Worm (Caenorhabditis elegans) whole organism, L2 larva: Measurements from ENCODE around the gene C47D12.2.

ENCODE experiments used
- C34F6.9 ChIP-seq: fragments of 150-350 bp; optimal IDR thresholded peaks from 2 replicates; lab custom pipeline; 2014; ENCODE audit warnings: missing biosample characterization, missing genetic modification characterization
- F13H6.1 ChIP-seq: sonication (generic microtip); optimal IDR thresholded peaks from 2 replicates; lab custom pipeline; 2016; ENCODE audit warnings: missing genetic modification characterization, missing compliant biosample characterization
- R02D3.7 ChIP-seq: fragments of 150-350 bp; optimal IDR thresholded peaks from 2 replicates; lab custom pipeline; 2014; ENCODE audit warnings: missing biosample characterization, missing genetic modification characterization
- Y55F3AM.14 ChIP-seq: fragments of 200-800 bp; sonication (Bioruptor generic); optimal IDR thresholded peaks from 2 replicates; lab custom pipeline; 2018; ENCODE audit warnings: mild to moderate bottlenecking, missing genetic modification characterization, missing compliant biosample characterization
- ZK546.5 ChIP-seq: sonication (generic microtip); optimal IDR thresholded peaks from 2 replicates; lab custom pipeline; 2017; ENCODE audit warnings: missing biosample characterization, missing genetic modification characterization
- alr-1 ChIP-seq: fragments of 150-350 bp; optimal IDR thresholded peaks from 2 replicates; lab custom pipeline; 2014; ENCODE audit warnings: missing biosample characterization, missing genetic modification characterization
- aly-2 ChIP-seq: fragments of 150-350 bp; optimal IDR thresholded peaks from 2 replicates; lab custom pipeline; 2014; ENCODE audit warnings: missing biosample characterization, missing genetic modification characterization
- ama-1 ChIP-seq: fragments of 150-350 bp; optimal IDR thresholded peaks from 2 replicates; lab custom pipeline; 2018; ENCODE audit warnings: inconsistent platforms
- blmp-1 ChIP-seq: sonication (generic microtip); optimal IDR thresholded peaks from 2 replicates; lab custom pipeline; 2017; ENCODE audit warnings: missing genetic modification characterization, mild to moderate bottlenecking, missing compliant biosample characterization, antibody characterized with exemption, moderate library complexity; ENCODE audit not compliant: insufficient read depth
- ceh-16 ChIP-seq: fragments of 150-350 bp; optimal IDR thresholded peaks from 2 replicates; lab custom pipeline; 2014; ENCODE audit warnings: missing biosample characterization, missing genetic modification characterization
- ceh-82 ChIP-seq: fragments of 150-350 bp; optimal IDR thresholded peaks from 2 replicates; lab custom pipeline; 2014; ENCODE audit warnings: missing biosample characterization, missing genetic modification characterization
- crh-2 ChIP-seq: sonication (generic microtip); optimal IDR thresholded peaks from 2 replicates; lab custom pipeline; 2017; ENCODE audit warnings: missing biosample characterization, missing genetic modification characterization
- dmd-4 ChIP-seq: sonication (generic microtip); optimal IDR thresholded peaks from 2 replicates; lab custom pipeline; 2017; ENCODE audit warnings: missing biosample characterization, missing genetic modification characterization
- egl-27 ChIP-seq: sonication (generic microtip); optimal IDR thresholded peaks from 3 replicates; lab custom pipeline; 2017; ENCODE audit warnings: missing biosample characterization, missing genetic modification reagents, missing genetic modification characterization
- elt-1 ChIP-seq: fragments of 150-350 bp; optimal IDR thresholded peaks from 2 replicates; lab custom pipeline; 2014; ENCODE audit warnings: missing biosample characterization, missing genetic modification characterization
- elt-3 ChIP-seq: sonication (generic microtip); optimal IDR thresholded peaks from 2 replicates; lab custom pipeline; 2017; ENCODE audit warnings: missing biosample characterization, missing genetic modification characterization
- fos-1 ChIP-seq: fragments of 150-350 bp; optimal IDR thresholded peaks from 2 replicates; lab custom pipeline; 2014; ENCODE audit warnings: missing biosample characterization, missing genetic modification characterization
- gmeb-1 ChIP-seq: fragments of 150-350 bp; optimal IDR thresholded peaks from 2 replicates; lab custom pipeline; 2014; ENCODE audit warnings: missing biosample characterization, missing genetic modification characterization
- lin-11 ChIP-seq: fragments of 150-350 bp; sonication (generic microtip); optimal IDR thresholded peaks from 2 replicates; lab custom pipeline; 2014; ENCODE audit warnings: missing biosample characterization, missing genetic modification characterization, inconsistent platforms, mixed read lengths
- lin-13 ChIP-seq: fragments of 150-350 bp; optimal IDR thresholded peaks from 2 replicates; lab custom pipeline; 2014; ENCODE audit warnings: missing biosample characterization, missing genetic modification reagents, missing genetic modification characterization
- lin-39 ChIP-seq: fragments of 150-350 bp; optimal IDR thresholded peaks from 2 replicates; lab custom pipeline; 2014; ENCODE audit warnings: missing biosample characterization, missing genetic modification reagents, missing genetic modification characterization
- lsy-2 ChIP-seq, 2 experiments: fragments of 150-350 bp in 1 of 2; sonication (generic microtip) in 1 of 2; optimal IDR thresholded peaks; 2 replicates each; lab custom pipeline; 2014 to 2017; ENCODE audit warnings: missing biosample characterization in 2 of 2, missing genetic modification characterization in 2 of 2
- mab-5 ChIP-seq: fragments of 150-350 bp; optimal IDR thresholded peaks from 2 replicates; lab custom pipeline; 2014; ENCODE audit warnings: missing biosample characterization, missing genetic modification characterization
- mbf-1 ChIP-seq: sonication (generic microtip); optimal IDR thresholded peaks from 2 replicates; lab custom pipeline; 2017; ENCODE audit warnings: missing biosample characterization, missing genetic modification characterization
- mdl-1 ChIP-seq, 2 experiments: fragments of 150-350 bp in 1 of 2; sonication (generic microtip) in 1 of 2; optimal IDR thresholded peaks; 2 replicates each; lab custom pipeline; 2017; ENCODE audit warnings: missing biosample characterization in 2 of 2, missing genetic modification characterization in 2 of 2
- nhr-10 ChIP-seq: sonication (generic microtip); optimal IDR thresholded peaks from 2 replicates; lab custom pipeline; 2017; ENCODE audit warnings: missing biosample characterization, missing genetic modification characterization
- nhr-11 ChIP-seq: fragments of 150-350 bp; optimal IDR thresholded peaks from 2 replicates; lab custom pipeline; 2014; ENCODE audit warnings: missing biosample characterization, missing genetic modification characterization
- nhr-12 ChIP-seq: fragments of 150-350 bp; optimal IDR thresholded peaks from 2 replicates; lab custom pipeline; 2014; ENCODE audit warnings: missing biosample characterization, missing genetic modification characterization
- nhr-129 ChIP-seq: fragments of 150-350 bp; optimal IDR thresholded peaks from 2 replicates; lab custom pipeline; 2014; ENCODE audit warnings: missing biosample characterization, missing genetic modification characterization
- nhr-21 ChIP-seq: fragments of 150-350 bp; optimal IDR thresholded peaks from 2 replicates; lab custom pipeline; 2014; ENCODE audit warnings: missing biosample characterization, missing genetic modification characterization
- nhr-23 ChIP-seq: fragments of 150-350 bp; optimal IDR thresholded peaks from 2 replicates; lab custom pipeline; 2014; ENCODE audit warnings: missing biosample characterization, missing genetic modification reagents, missing genetic modification characterization
- nhr-237 ChIP-seq: fragments of 150-350 bp; optimal IDR thresholded peaks from 2 replicates; lab custom pipeline; 2014; ENCODE audit warnings: missing biosample characterization, missing genetic modification characterization
- nhr-25 ChIP-seq: fragments of 150-350 bp; sonication (generic microtip); optimal IDR thresholded peaks from 3 replicates; lab custom pipeline; 2014; ENCODE audit warnings: missing biosample characterization, missing genetic modification characterization
- nhr-6 ChIP-seq: fragments of 150-350 bp; optimal IDR thresholded peaks from 2 replicates; lab custom pipeline; 2014; ENCODE audit warnings: missing biosample characterization, missing genetic modification characterization
- nhr-77 ChIP-seq: fragments of 150-350 bp; optimal IDR thresholded peaks from 2 replicates; lab custom pipeline; 2014; ENCODE audit warnings: missing biosample characterization, missing genetic modification characterization
- peb-1 ChIP-seq: fragments of 150-350 bp; optimal IDR thresholded peaks from 2 replicates; lab custom pipeline; 2014; ENCODE audit warnings: missing biosample characterization, missing genetic modification characterization
- sem-4 ChIP-seq: fragments of 150-350 bp; optimal IDR thresholded peaks from 2 replicates; lab custom pipeline; 2014; ENCODE audit warnings: missing biosample characterization, missing genetic modification reagents, missing genetic modification characterization
- skn-1 ChIP-seq: sonication (generic microtip); optimal IDR thresholded peaks from 2 replicates; lab custom pipeline; 2017; ENCODE audit warnings: missing biosample characterization, missing genetic modification characterization
- sma-3 ChIP-seq: sonication (generic microtip); optimal IDR thresholded peaks from 2 replicates; lab custom pipeline; 2016; ENCODE audit warnings: missing genetic modification reagents, missing genetic modification characterization, missing compliant biosample characterization
- sma-9 ChIP-seq, 2 experiments: fragments of 150-350 bp in 1 of 2; sonication (generic microtip) in 1 of 2; optimal IDR thresholded peaks; 2 replicates each; lab custom pipeline; 2014 to 2016; ENCODE audit warnings: missing genetic modification characterization in 2 of 2, mild to moderate bottlenecking in 1 of 2, missing biosample characterization in 1 of 2, missing compliant biosample characterization in 1 of 2, missing genetic modification reagents in 1 of 2, moderate library complexity in 1 of 2
- snpc-4 ChIP-seq: fragments of 150-350 bp; optimal IDR thresholded peaks from 2 replicates; lab custom pipeline; 2014; ENCODE audit warnings: missing biosample characterization, missing genetic modification characterization
- unc-39 ChIP-seq: fragments of 150-350 bp; optimal IDR thresholded peaks from 2 replicates; lab custom pipeline; 2014; ENCODE audit warnings: missing biosample characterization, missing genetic modification characterization
- unc-55 ChIP-seq: fragments of 150-350 bp; sonication (generic microtip); optimal IDR thresholded peaks from 3 replicates; lab custom pipeline; 2014; ENCODE audit warnings: missing biosample characterization, missing genetic modification reagents, missing genetic modification characterization
- unc-62 ChIP-seq: fragments of 150-350 bp; optimal IDR thresholded peaks from 2 replicates; lab custom pipeline; 2014; ENCODE audit warnings: missing biosample characterization, missing genetic modification reagents, missing genetic modification characterization
- zag-1 ChIP-seq: fragments of 150-350 bp; optimal IDR thresholded peaks from 2 replicates; lab custom pipeline; 2014; ENCODE audit warnings: missing biosample characterization, missing genetic modification characterization
- ztf-1 ChIP-seq: fragments of 200-800 bp; sonication (Bioruptor generic); conservative IDR thresholded peaks from 2 replicates; pipeline ENCODE4 v1.3.6; 2022; ENCODE audit warnings: missing genetic modification characterization, missing compliant biosample characterization
- ztf-11 ChIP-seq: sonication (generic microtip); optimal IDR thresholded peaks from 2 replicates; lab custom pipeline; 2017; ENCODE audit warnings: missing biosample characterization, missing genetic modification characterization
- ztf-4 ChIP-seq: fragments of 150-350 bp; optimal IDR thresholded peaks from 2 replicates; lab custom pipeline; 2014; ENCODE audit warnings: missing biosample characterization, missing genetic modification characterization

Gene C47D12.2

ce11 chrII:11634681-11635527, 41.2 kb upstream of the C47D12.2 start (continued):
- no peak for TF ChIP-seq unc-62 (GFP tag; lab: Kevin White, UChicago)

ce11 chrII:11635745-11636161, 40.4 kb upstream of the C47D12.2 start:
- TF ChIP-seq Y55F3AM.14 (GFP tag; lab: Kevin White, UChicago) (no peak), lin-13 (peak; percentile 84), ztf-1 (GFP tag; lab: Robert Waterston, UW) (no peak), nhr-23 (tag; lab: Kevin White, UChicago) (no peak), lsy-2 (tag; optimal IDR thresholded peaks at IDR 0.05; lab: Kevin White, UChicago) (peak; percentile 46 to 69), lin-11 (tag; lab: Kevin White, UChicago) (no peak), nhr-21 (tag; lab: Kevin White, UChicago) (peak; percentile 90), crh-2 (peak; percentile 98), nhr-11 (tag; lab: Kevin White, UChicago) (peak; percentile 1), skn-1 (no peak), ztf-4 (tag; lab: Kevin White, UChicago) (peak; percentile 93), elt-1 (tag; lab: Kevin White, UChicago) (no peak), alr-1 (tag; lab: Kevin White, UChicago) (no peak), nhr-25 (tag; lab: Kevin White, UChicago) (peak; percentile 96), blmp-1 (tag; lab: Kevin White, UChicago) (peak; percentile 95), mbf-1 (tag; lab: Kevin White, UChicago) (no peak), R02D3.7 (no peak), aly-2 (tag; lab: Kevin White, UChicago) (no peak), elt-3 (tag; lab: Kevin White, UChicago) (no peak), sma-3 (GFP tag; lab: Kevin White, UChicago) (peak; percentile 95), nhr-77 (peak; percentile 49), ceh-16 (tag; lab: Kevin White, UChicago) (peak; percentile 76), fos-1 (tag; lab: Kevin White, UChicago) (peak; percentile 97), ceh-82 (tag; lab: Kevin White, UChicago) (no peak), snpc-4 (tag; lab: Kevin White, UChicago) (peak; percentile 14), C34F6.9 (tag; lab: Kevin White, UChicago) (peak; percentile 76), F13H6.1 (tag; lab: Kevin White, UChicago) (peak; percentile 96), dmd-4 (tag; lab: Kevin White, UChicago) (no peak), egl-27 (peak; percentile 95), sma-9 (GFP tag; optimal IDR thresholded peaks at IDR 0.05; lab: Kevin White, UChicago) (peak; percentile 98), sma-9 (tag; optimal IDR thresholded peaks at IDR 0.05; lab: Kevin White, UChicago) (peak; percentile 75), unc-39 (no peak), unc-55 (peak; percentile 88), nhr-12 (tag; lab: Kevin White, UChicago) (no peak), sem-4 (tag; lab: Kevin White, UChicago) (peak; percentile 71), zag-1 (tag; lab: Kevin White, UChicago) (no peak), mdl-1 (tag; optimal IDR thresholded peaks at IDR 0.05; lab: Kevin White, UChicago) (peak; percentile 73 to 81), lin-39 (tag; lab: Kevin White, UChicago) (peak; percentile 51), gmeb-1 (peak; percentile 61), nhr-6 (tag; lab: Kevin White, UChicago) (peak; percentile 94), unc-62 (GFP tag; lab: Kevin White, UChicago) (no peak), nhr-10 (peak; percentile 45), peb-1 (tag; lab: Kevin White, UChicago) (no peak), ZK546.5 (no peak), nhr-237 (tag; lab: Kevin White, UChicago) (peak; percentile 6), nhr-129 (peak; percentile 97), ama-1 (lab: Kevin White, UChicago) (peak; percentile 83), mab-5 (tag; lab: Kevin White, UChicago) (peak; percentile 20), ztf-11 (tag; lab: Kevin White, UChicago) (no peak)
- TF ChIP-seq, all 48 proteins: peak for 28
